Worm (Caenorhabditis elegans): Measurements from ENCODE around the gene nhr-55.

The nhr-55 gene

DNA sequence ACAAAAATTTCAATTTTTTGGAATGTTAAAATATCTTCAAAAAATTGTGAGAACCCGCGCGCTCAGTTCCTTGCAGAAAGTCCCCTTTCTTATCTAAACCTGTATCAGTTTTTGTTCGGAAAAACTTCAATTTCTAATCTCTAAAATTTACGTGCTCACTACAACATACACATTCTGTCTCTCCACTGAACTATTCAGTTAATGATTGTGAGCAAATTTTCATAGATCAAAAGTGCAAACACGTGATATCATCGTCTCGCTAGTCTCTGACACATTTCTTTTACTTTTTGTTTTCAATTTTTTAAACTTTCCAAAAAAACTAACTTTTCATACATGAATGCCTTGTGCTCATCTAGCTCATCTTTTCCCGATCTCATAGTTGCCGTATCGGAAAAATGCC lies 18.5 kb upstream of the nhr-55 start, which contains the start of gene nhr-203:
Gene nhr-203 (plus strand): TSS at position 332 of the 400 bp plus-strand sequence.
- TF ChIP-seq C34B4.2 (tag; optimal IDR thresholded peaks at IDR 0.05), result no peak
- TF ChIP-seq lin-35 (GFP tag; optimal IDR thresholded peaks at IDR 0.05), result peak in 1 of 2 experiments; percentile 39
- peak; percentile 4 for TF ChIP-seq nhr-90 (tag; optimal IDR thresholded peaks at IDR 0.05; ENCODE audit: poor library complexity)
- TF ChIP-seq fkh-8 (tag; optimal IDR thresholded peaks at IDR 0.05), result no peak
- TF ChIP-seq dpl-1 (GFP tag; optimal IDR thresholded peaks at IDR 0.05), result no peak
- TF ChIP-seq nhr-71 (tag; optimal IDR thresholded peaks at IDR 0.05), result peak; percentile 43
- TF ChIP-seq nhr-20 (tag; optimal IDR thresholded peaks at IDR 0.05), result peak; percentile 48
- TF ChIP-seq grh-1 (GFP tag; IDR thresholded peaks at IDR 0.05), result no peak
- TF ChIP-seq ces-1 (GFP tag; optimal IDR thresholded peaks at IDR 0.05), result no peak
- peak; percentile 83 for TF ChIP-seq elt-2 (tag; optimal IDR thresholded peaks at IDR 0.05)

DNA sequence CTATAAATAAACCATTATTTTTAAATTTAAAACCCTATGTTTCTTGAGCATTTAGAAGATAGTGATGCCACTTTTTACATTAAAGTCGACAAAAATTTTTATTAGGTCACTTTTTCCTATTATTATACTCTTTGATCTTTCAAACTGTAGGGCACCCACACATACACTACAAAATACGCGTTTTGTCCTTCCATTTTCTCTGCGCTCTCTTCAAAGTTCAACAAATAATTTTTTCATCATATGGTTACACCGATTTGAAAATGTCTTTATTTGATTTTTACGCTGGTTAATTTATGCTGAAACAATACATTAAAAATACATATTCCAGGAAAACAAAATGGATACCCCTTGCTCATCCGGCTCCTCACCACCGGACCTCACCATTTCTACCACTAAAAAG lies 15.7 kb upstream of the nhr-55 start, which contains the start of gene nhr-202:
Gene nhr-202 (plus strand): TSS at position 326 of the 400 bp plus-strand sequence.
- TF ChIP-seq nhr-85 (tag) (peak; percentile 70), nhr-84 (tag; optimal IDR thresholded peaks at IDR 0.05) (no peak), mep-1 (tag; optimal IDR thresholded peaks at IDR 0.05) (peak; percentile 25), snu-23 (GFP tag; optimal IDR thresholded peaks at IDR 0.05) (peak; percentile 29), lsy-2 (tag; optimal IDR thresholded peaks at IDR 0.05) (peak in 1 of 2 experiments; percentile 5), ces-1 (GFP tag; optimal IDR thresholded peaks at IDR 0.05) (no peak), lin-35 (GFP tag; optimal IDR thresholded peaks at IDR 0.05) (peak in 1 of 2 experiments; percentile 11), nhr-71 (tag; optimal IDR thresholded peaks at IDR 0.05) (peak; percentile 39), efl-1 (optimal IDR thresholded peaks at IDR 0.05) (no peak), efl-1 (GFP tag; optimal IDR thresholded peaks at IDR 0.05 in 1 of 2) (peak in 1 of 2 experiments; percentile 8), nhr-20 (tag; optimal IDR thresholded peaks at IDR 0.05) (peak; percentile 66), nhr-19 (GFP tag; conservative IDR thresholded peaks at IDR 0.05) (no peak), elt-2 (tag; optimal IDR thresholded peaks at IDR 0.05) (peak; percentile 24)

DNA sequence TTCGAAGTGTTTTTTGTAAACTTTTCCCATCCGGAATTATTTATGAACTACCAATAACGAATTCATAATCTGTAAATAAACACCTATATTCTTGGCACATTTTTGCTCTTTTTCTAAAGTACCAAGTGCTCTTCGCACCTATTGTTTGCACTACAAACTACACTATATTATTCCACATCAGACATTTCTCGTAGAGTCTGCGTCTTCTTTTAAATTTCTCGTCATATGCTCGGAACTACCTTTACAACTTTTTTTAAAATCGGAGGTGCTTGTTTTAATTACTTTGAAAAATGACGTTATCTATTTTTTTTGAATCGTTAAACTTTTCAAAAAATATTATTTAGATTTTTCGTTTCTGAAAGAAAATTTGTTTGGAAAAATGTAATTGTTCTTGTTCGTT lies 13.2 kb upstream of the nhr-55 start, which contains the start of gene nhr-201:
Gene nhr-201 (plus strand): TSS at position 29 of the 400 bp plus-strand sequence.
- TF ChIP-seq nhr-71 (tag; optimal IDR thresholded peaks at IDR 0.05), result peak; percentile 10
- peak; percentile 85 for TF ChIP-seq nhr-20 (tag; optimal IDR thresholded peaks at IDR 0.05)
- TF ChIP-seq nhr-237 (tag; optimal IDR thresholded peaks at IDR 0.05), result no peak
- peak; percentile 19 for TF ChIP-seq elt-2 (tag; optimal IDR thresholded peaks at IDR 0.05)
- TF ChIP-seq ceh-88 (GFP tag; IDR thresholded peaks at IDR 0.05), result no peak
- no peak for TF ChIP-seq efl-1 (optimal IDR thresholded peaks at IDR 0.05)
- peak in 1 of 2 experiments; percentile 84 for TF ChIP-seq efl-1 (GFP tag; optimal IDR thresholded peaks at IDR 0.05 in 1 of 2)
- TF ChIP-seq nhr-11 (tag; optimal IDR thresholded peaks at IDR 0.05), result no peak

DNA sequence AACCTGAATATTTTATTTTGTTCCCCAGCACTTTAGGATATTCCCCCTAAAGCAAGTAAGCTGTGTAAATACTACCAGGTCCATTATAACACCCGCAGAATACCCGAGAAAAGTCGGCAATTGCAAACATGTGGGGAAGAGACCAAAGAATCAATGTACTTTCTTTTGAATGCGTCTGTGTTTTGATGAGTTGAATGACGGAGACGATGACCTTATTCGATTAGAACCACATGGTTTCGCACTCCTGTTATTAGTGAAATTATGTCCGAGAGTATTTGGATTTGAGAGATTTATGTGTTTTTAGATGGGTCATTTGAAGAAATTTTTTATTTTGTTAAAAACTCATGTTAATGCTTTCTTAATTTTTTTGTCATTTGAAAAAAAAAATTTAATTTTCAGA lies 12.6 kb upstream of the nhr-55 start:
- no peak for TF ChIP-seq unc-30 (tag; optimal IDR thresholded peaks at IDR 0.05)
- peak; percentile 90 for TF ChIP-seq dsc-1 (tag; optimal IDR thresholded peaks at IDR 0.05)
- no peak for TF ChIP-seq fkh-10 (GFP tag; optimal IDR thresholded peaks at IDR 0.05)
- TF ChIP-seq tbx-2 (tag; optimal IDR thresholded peaks at IDR 0.05), result no peak
- no peak for TF ChIP-seq mdl-1 (tag; optimal IDR thresholded peaks at IDR 0.05)
- TF ChIP-seq mab-9 (GFP tag; IDR thresholded peaks at IDR 0.05), result no peak
- peak; percentile 45 for TF ChIP-seq nhr-71 (tag; optimal IDR thresholded peaks at IDR 0.05)
- no peak for TF ChIP-seq skn-1 (tag; optimal IDR thresholded peaks at IDR 0.05)
- TF ChIP-seq sptf-1 (tag; optimal IDR thresholded peaks at IDR 0.05), result no peak
- no peak for TF ChIP-seq hlh-17 (GFP tag; optimal IDR thresholded peaks at IDR 0.05; ENCODE audit: borderline replicate concordance)
- peak; percentile 2 for TF ChIP-seq mep-1 (tag; optimal IDR thresholded peaks at IDR 0.05)
- peak; percentile 10 for TF ChIP-seq lin-13 (GFP tag; optimal IDR thresholded peaks at IDR 0.05)
- TF ChIP-seq ceh-88 (GFP tag; IDR thresholded peaks at IDR 0.05), result no peak
- TF ChIP-seq irx-1 (tag; optimal IDR thresholded peaks at IDR 0.05), result no peak
- no peak for TF ChIP-seq fkh-8 (tag; optimal IDR thresholded peaks at IDR 0.05)
- TF ChIP-seq pax-3 (tag; optimal IDR thresholded peaks at IDR 0.05), result no peak
- TF ChIP-seq ceh-63 (GFP tag; optimal IDR thresholded peaks at IDR 0.05), result no peak
- peak; percentile 32 for TF ChIP-seq fkh-4 (tag; optimal IDR thresholded peaks at IDR 0.05; ENCODE audit: borderline replicate concordance)
- TF ChIP-seq nhr-20 (tag; optimal IDR thresholded peaks at IDR 0.05), result peak; percentile 4
- TF ChIP-seq nhr-84 (tag; optimal IDR thresholded peaks at IDR 0.05), result no peak
- TF ChIP-seq C16A3.4 (tag; optimal IDR thresholded peaks at IDR 0.05), result no peak
- no peak for TF ChIP-seq nhr-77 (tag; optimal IDR thresholded peaks at IDR 0.05)
- TF ChIP-seq dpl-1 (GFP tag; optimal IDR thresholded peaks at IDR 0.05), result no peak
- TF ChIP-seq blmp-1 (tag; optimal IDR thresholded peaks at IDR 0.05), result peak; percentile 89
- TF ChIP-seq nhr-85 (tag), result peak; percentile 78
